Worm (Caenorhabditis elegans) whole organism, mixed stage, embryonic: ENCODE measurements around the gene mtp-18.

ENCODE experiments used
- ceh-83 ChIP-seq: fragments of 200-800 bp; sonication (Bioruptor generic); optimal IDR thresholded peaks from 2 replicates; lab custom pipeline; 2018; ENCODE audit warnings: mild to moderate bottlenecking, missing genetic modification characterization, missing compliant biosample characterization
- ces-1 ChIP-seq: fragments of 150-350 bp; optimal IDR thresholded peaks from 2 replicates; lab custom pipeline; 2014; ENCODE audit warnings: missing biosample characterization, missing genetic modification reagents, missing genetic modification characterization
- cnd-1 ChIP-seq: fragments of 200-800 bp; sonication (Bioruptor generic); optimal IDR thresholded peaks from 2 replicates; lab custom pipeline; 2018; ENCODE audit warnings: mild to moderate bottlenecking, missing genetic modification characterization, missing compliant biosample characterization
- elt-1 ChIP-seq: sonication (generic microtip); optimal IDR thresholded peaks from 2 replicates; lab custom pipeline; 2017; ENCODE audit warnings: missing genetic modification characterization, mild to moderate bottlenecking, missing compliant biosample characterization, antibody characterized with exemption, moderate library complexity, borderline replicate concordance; ENCODE audit not compliant: insufficient read depth
- elt-3 ChIP-seq: fragments of 150-350 bp; optimal IDR thresholded peaks from 2 replicates; lab custom pipeline; 2014; ENCODE audit warnings: missing biosample characterization, missing genetic modification characterization
- ham-2 ChIP-seq: fragments of 200-800 bp; sonication (Bioruptor generic); optimal IDR thresholded peaks from 2 replicates; lab custom pipeline; 2018; ENCODE audit warnings: mild to moderate bottlenecking, missing genetic modification characterization, missing compliant biosample characterization
- lin-13 ChIP-seq: fragments of 150-350 bp; optimal IDR thresholded peaks from 2 replicates; lab custom pipeline; 2014; ENCODE audit warnings: missing biosample characterization, missing genetic modification characterization
- lsy-2 ChIP-seq: fragments of 150-350 bp; optimal IDR thresholded peaks from 2 replicates; lab custom pipeline; 2014; ENCODE audit warnings: missing biosample characterization, missing genetic modification characterization
- nhr-12 ChIP-seq: fragments of 150-350 bp; optimal IDR thresholded peaks from 2 replicates; lab custom pipeline; 2014; ENCODE audit warnings: missing biosample characterization, missing genetic modification characterization
- nhr-28 ChIP-seq: fragments of 150-350 bp; optimal IDR thresholded peaks from 2 replicates; lab custom pipeline; 2014; ENCODE audit warnings: missing biosample characterization, missing genetic modification characterization
- nhr-76 ChIP-seq: sonication (generic microtip); optimal IDR thresholded peaks from 2 replicates; lab custom pipeline; 2017; ENCODE audit warnings: missing biosample characterization, missing genetic modification characterization
- pha-4 ChIP-seq: fragments of 150-350 bp; optimal IDR thresholded peaks from 2 replicates; lab custom pipeline; 2018; ENCODE audit warnings: missing biosample characterization, missing genetic modification reagents, missing genetic modification characterization
- sptf-1 ChIP-seq: sonication (generic microtip); optimal IDR thresholded peaks from 2 replicates; lab custom pipeline; 2017; ENCODE audit warnings: mild to moderate bottlenecking, missing genetic modification characterization, moderate library complexity, missing compliant biosample characterization
- tbx-8 ChIP-seq: fragments of 200-800 bp; sonication (Bioruptor generic); optimal IDR thresholded peaks from 2 replicates; lab custom pipeline; 2018; ENCODE audit warnings: mild to moderate bottlenecking, missing genetic modification characterization, moderate library complexity, missing compliant biosample characterization

- TF ChIP-seq lin-13 (tag; lab: Kevin White, UChicago) = no peak
- no peak for TF ChIP-seq lsy-2 (tag; lab: Kevin White, UChicago)
- TF ChIP-seq pha-4 = no peak
- no peak for TF ChIP-seq tbx-8 (GFP tag; lab: Kevin White, UChicago)
- TF ChIP-seq elt-1 (tag; lab: Kevin White, UChicago) = no peak
- TF ChIP-seq cnd-1 (tag; lab: Kevin White, UChicago) = no peak
- TF ChIP-seq nhr-12 (tag; lab: Kevin White, UChicago) = no peak
- no peak for TF ChIP-seq elt-3 (tag; lab: Kevin White, UChicago)
- TF ChIP-seq ham-2 (GFP tag; lab: Kevin White, UChicago) = no peak
- no peak for TF ChIP-seq ceh-83 (GFP tag; lab: Kevin White, UChicago)
- TF ChIP-seq nhr-28 (tag; lab: Kevin White, UChicago) = no peak
- TF ChIP-seq sptf-1 = no peak
- no peak for TF ChIP-seq ces-1 (GFP tag; lab: Kevin White, UChicago)
- TF ChIP-seq nhr-76 (tag; lab: Kevin White, UChicago) = no peak
Measured at ce11 chrX:6253566-6253898, 47.3 kb upstream of the mtp-18 start.
